Worm (Caenorhabditis elegans) whole organism, midembryonic: ENCODE data around the gene F13D12.5.

Source experiments
- T22C8.4 ChIP-seq: fragments of 200-800 bp; sonication (Bioruptor generic); IDR thresholded peaks from 2 replicates; pipeline ENCODE4 v1.3.6; 2022; ENCODE audit warnings: missing genetic modification characterization, missing compliant biosample characterization
- cog-1 ChIP-seq: sonication (generic microtip); optimal IDR thresholded peaks from 2 replicates; lab custom pipeline; 2016; ENCODE audit warnings: missing genetic modification characterization, missing compliant biosample characterization
- flt-1 ChIP-seq: fragments of 200-800 bp; sonication (Bioruptor generic); IDR thresholded peaks from 2 replicates; pipeline ENCODE4 v1.3.6; 2022; ENCODE audit warnings: missing genetic modification characterization, missing compliant biosample characterization
- klf-2 ChIP-seq: fragments of 200-800 bp; sonication (Bioruptor generic); conservative IDR thresholded peaks from 2 replicates; pipeline ENCODE4 v1.3.6; 2022; ENCODE audit warnings: missing genetic modification reagents, missing genetic modification characterization, missing compliant biosample characterization
- med-1 ChIP-seq: sonication (generic microtip); optimal IDR thresholded peaks from 2 replicates; lab custom pipeline; 2017; ENCODE audit warnings: missing genetic modification characterization, mild to moderate bottlenecking, missing compliant biosample characterization, antibody characterized with exemption, missing genetic modification reagents; ENCODE audit not compliant: insufficient read depth
- ref-1 ChIP-seq: fragments of 200-800 bp; sonication (Bioruptor generic); conservative IDR thresholded peaks from 2 replicates; pipeline ENCODE4 v1.3.6; 2022; ENCODE audit warnings: missing genetic modification reagents, missing genetic modification characterization, missing compliant biosample characterization
- tab-1 ChIP-seq: fragments of 200-800 bp; sonication (Bioruptor generic); IDR thresholded peaks from 2 replicates; pipeline ENCODE4 v1.3.6; 2022; ENCODE audit warnings: missing genetic modification characterization, missing compliant biosample characterization
- ztf-23 ChIP-seq: fragments of 200-800 bp; sonication (Bioruptor generic); IDR thresholded peaks from 2 replicates; pipeline ENCODE4 v1.3.6; 2022; ENCODE audit warnings: missing genetic modification reagents, missing genetic modification characterization, missing compliant biosample characterization
- ztf-29 ChIP-seq: fragments of 200-800 bp; sonication (Bioruptor generic); IDR thresholded peaks from 2 replicates; pipeline ENCODE4 v1.3.6; 2022; ENCODE audit warnings: missing genetic modification reagents, missing genetic modification characterization, missing compliant biosample characterization

F13D12.5 gene

ce11 chrII:11729757-11730535 is 3.3 kb downstream of the F13D12.5 start:
- TF ChIP-seq med-1 (GFP tag; lab: Kevin White, UChicago) = no peak
- no peak for TF ChIP-seq cog-1 (tag; lab: Kevin White, UChicago)
- no peak for TF ChIP-seq ztf-29 (GFP tag; lab: Robert Waterston, UW)
- TF ChIP-seq T22C8.4 (GFP tag; lab: Robert Waterston, UW) = no peak
- no peak for TF ChIP-seq ztf-23 (GFP tag; lab: Robert Waterston, UW)
- TF ChIP-seq ref-1 = no peak
- TF ChIP-seq flt-1 (GFP tag; lab: Robert Waterston, UW) = no peak
- TF ChIP-seq tab-1 (GFP tag; lab: Robert Waterston, UW) = no peak
- TF ChIP-seq klf-2 (GFP tag; lab: Robert Waterston, UW) = no peak

ce11 chrII:11731174-11731724 is 4.6 kb downstream of the F13D12.5 start:
- no peak for TF ChIP-seq ztf-29 (GFP tag; lab: Robert Waterston, UW)
- TF ChIP-seq T22C8.4 (GFP tag; lab: Robert Waterston, UW) = no peak
- TF ChIP-seq flt-1 (GFP tag; lab: Robert Waterston, UW) = no peak
- TF ChIP-seq klf-2 (GFP tag; lab: Robert Waterston, UW) = no peak
- no peak for TF ChIP-seq tab-1 (GFP tag; lab: Robert Waterston, UW)
- TF ChIP-seq cog-1 (tag; lab: Kevin White, UChicago) = no peak
- TF ChIP-seq ref-1 = no peak
- TF ChIP-seq med-1 (GFP tag; lab: Kevin White, UChicago) = no peak
- no peak for TF ChIP-seq ztf-23 (GFP tag; lab: Robert Waterston, UW)

- TF ChIP-seq med-1 (GFP tag; lab: Kevin White, UChicago) = no peak
- TF ChIP-seq flt-1 (GFP tag; lab: Robert Waterston, UW) = no peak
- TF ChIP-seq tab-1 (GFP tag; lab: Robert Waterston, UW) = no peak
- TF ChIP-seq ztf-29 (GFP tag; lab: Robert Waterston, UW) = no peak
- no peak for TF ChIP-seq cog-1 (tag; lab: Kevin White, UChicago)
- TF ChIP-seq T22C8.4 (GFP tag; lab: Robert Waterston, UW) = no peak
- TF ChIP-seq klf-2 (GFP tag; lab: Robert Waterston, UW) = no peak
- no peak for TF ChIP-seq ztf-23 (GFP tag; lab: Robert Waterston, UW)
- TF ChIP-seq ref-1 = no peak
Measured at ce11 chrII:11732513-11732912, 5.9 kb downstream of the F13D12.5 start, which contains the start of gene F13D12.8. Gene F13D12.8, minus strand, starts transcription at chrII:11732594.

ce11 chrII:11733850-11734249 is 7.2 kb downstream of the F13D12.5 start:
- no peak for TF ChIP-seq T22C8.4 (GFP tag; lab: Robert Waterston, UW)
- TF ChIP-seq flt-1 (GFP tag; lab: Robert Waterston, UW) = no peak

ce11 chrII:11737347-11737746 is 10.7 kb downstream of the F13D12.5 start:
- TF ChIP-seq klf-2 (GFP tag; lab: Robert Waterston, UW) = no peak
- no peak for TF ChIP-seq flt-1 (GFP tag; lab: Robert Waterston, UW)
- no peak for TF ChIP-seq cog-1 (tag; lab: Kevin White, UChicago)
- no peak for TF ChIP-seq T22C8.4 (GFP tag; lab: Robert Waterston, UW)
- no peak for TF ChIP-seq ref-1
- TF ChIP-seq tab-1 (GFP tag; lab: Robert Waterston, UW) = no peak
- no peak for TF ChIP-seq med-1 (GFP tag; lab: Kevin White, UChicago)
- TF ChIP-seq ztf-29 (GFP tag; lab: Robert Waterston, UW) = no peak
- TF ChIP-seq ztf-23 (GFP tag; lab: Robert Waterston, UW) = no peak

- TF ChIP-seq ztf-29 (GFP tag; lab: Robert Waterston, UW) (no peak), flt-1 (GFP tag; lab: Robert Waterston, UW) (no peak), tab-1 (GFP tag; lab: Robert Waterston, UW) (no peak), klf-2 (GFP tag; lab: Robert Waterston, UW) (no peak), med-1 (GFP tag; lab: Kevin White, UChicago) (no peak), ref-1 (no peak), ztf-23 (GFP tag; lab: Robert Waterston, UW) (no peak), T22C8.4 (GFP tag; lab: Robert Waterston, UW) (no peak), cog-1 (tag; lab: Kevin White, UChicago) (no peak)
Measured at ce11 chrII:11739199-11739598, 12.6 kb downstream of the F13D12.5 start, which contains the start of gene ctsa-1.2. Gene ctsa-1.2, plus strand, starts transcription at chrII:11739358.

- TF ChIP-seq cog-1 (tag; lab: Kevin White, UChicago) (no peak), klf-2 (GFP tag; lab: Robert Waterston, UW) (no peak), ztf-23 (GFP tag; lab: Robert Waterston, UW) (no peak), flt-1 (GFP tag; lab: Robert Waterston, UW) (no peak), ref-1 (no peak), T22C8.4 (GFP tag; lab: Robert Waterston, UW) (no peak), tab-1 (GFP tag; lab: Robert Waterston, UW) (no peak), ztf-29 (GFP tag; lab: Robert Waterston, UW) (no peak), med-1 (GFP tag; lab: Kevin White, UChicago) (no peak)
Measured at ce11 chrII:11742320-11742719, 15.7 kb downstream of the F13D12.5 start.

- TF ChIP-seq T22C8.4 (GFP tag; lab: Robert Waterston, UW) (peak; percentile 48; the same call in 1 of the 2 replicates), med-1 (GFP tag; lab: Kevin White, UChicago) (no peak), tab-1 (GFP tag; lab: Robert Waterston, UW) (peak; percentile 64; the same call in 1 of the 2 replicates), flt-1 (GFP tag; lab: Robert Waterston, UW) (peak; percentile 60; the same call in 1 of the 2 replicates), cog-1 (tag; lab: Kevin White, UChicago) (no peak), ref-1 (no peak), ztf-29 (GFP tag; lab: Robert Waterston, UW) (no peak), ztf-23 (GFP tag; lab: Robert Waterston, UW) (0 out of 2 replicates have a peak, but pooled peaks have one; percentile 37), klf-2 (GFP tag; lab: Robert Waterston, UW) (no peak)
Measured at ce11 chrII:11746782-11747288, 20.2 kb downstream of the F13D12.5 start.
